Fruit fly (Drosophila melanogaster) whole organism, embryonic: ENCODE data around the gene CG7298.
A peak's percentile ranks its signal among the peaks of the same experiment; 100 is the strongest.

Experiments
- ATbp ChIP-seq: fragments of 200-800 bp; sonication (Bioruptor generic); optimal IDR thresholded peaks from 2 replicates; lab custom pipeline; 2017; ENCODE audit warnings: missing biosample characterization, mild to moderate bottlenecking, missing genetic modification characterization, missing genetic modification reagents
- CG1233 ChIP-seq: fragments of 200-800 bp; sonication (Bioruptor generic); optimal IDR thresholded peaks from 4 replicates; lab custom pipeline; 2018; ENCODE audit warnings: missing biosample characterization, mild to moderate bottlenecking, missing genetic modification characterization
- CG3726 ChIP-seq: fragments of 200-800 bp; sonication (Bioruptor generic); IDR thresholded peaks from 3 replicates; pipeline ENCODE4, ENCODE4 v1.3.6; 2022; ENCODE audit warnings: missing biosample characterization, missing genetic modification characterization
- CG4404 ChIP-seq: fragments of 200-800 bp; sonication (Bioruptor generic); IDR thresholded peaks from 2 replicates; pipeline ENCODE4 v1.3.6; 2022; ENCODE audit warnings: missing biosample characterization, missing genetic modification characterization
- CG9727 ChIP-seq: fragments of 200-800 bp; sonication (Bioruptor generic); optimal IDR thresholded peaks from 3 replicates; lab custom pipeline; 2017; ENCODE audit warnings: missing biosample characterization, mild to moderate bottlenecking, missing genetic modification characterization
- Dek ChIP-seq: fragments of 200-800 bp; sonication (Bioruptor generic); optimal IDR thresholded peaks from 3 replicates; lab custom pipeline; 2019; ENCODE audit warnings: missing biosample characterization, mild to moderate bottlenecking, missing genetic modification characterization, moderate library complexity
- Hr39 ChIP-seq: fragments of >200 bp; optimal IDR thresholded peaks from 2 replicates; lab custom pipeline; 2017
- Myb ChIP-seq: fragments of 200-800 bp; sonication (Bioruptor generic); optimal IDR thresholded peaks from 2 replicates; lab custom pipeline; 2016; ENCODE audit warnings: missing biosample characterization, missing genetic modification characterization
- dpn ChIP-seq, 2 experiments: fragments of 200-800 bp; sonication (Bioruptor generic); optimal IDR thresholded peaks; 3 replicates each; lab custom pipeline; 2016; ENCODE audit warnings: missing biosample characterization in 2 of 2, missing genetic modification characterization in 2 of 2
- gce ChIP-seq: fragments of 200-800 bp; sonication (Bioruptor generic); IDR thresholded peaks from 3 replicates; pipeline ENCODE4 v1.3.6; 2022; ENCODE audit warnings: missing biosample characterization, missing genetic modification characterization
- hth ChIP-seq: fragments of >200 bp; optimal IDR thresholded peaks from 2 replicates; lab custom pipeline; 2017; ENCODE audit warnings: inconsistent platforms
- sens-2 ChIP-seq: fragments of 200-800 bp; sonication (Bioruptor generic); IDR thresholded peaks from 2 replicates; pipeline ENCODE4 v1.3.6; 2022; ENCODE audit warnings: missing biosample characterization, missing genetic modification characterization
- sob ChIP-seq: fragments of 200-800 bp; sonication (Bioruptor generic); IDR thresholded peaks from 2 replicates; pipeline ENCODE4 v1.3.6; 2022; ENCODE audit warnings: missing biosample characterization, missing genetic modification characterization
- zfh2 ChIP-seq: fragments of 200-800 bp; sonication (Bioruptor generic); optimal IDR thresholded peaks from 2 replicates; lab custom pipeline; 2016; ENCODE audit warnings: missing biosample characterization, missing genetic modification characterization

dm6 chr3L:20185206-20185868 is 18.1 kb downstream of the CG7298 start:
- TF ChIP-seq hth (lab: Kevin White, UChicago) (no peak), sens-2 (no peak), Dek (tag; lab: Kevin White, UChicago) (peak; percentile 44), gce (GFP tag; lab: Robert Waterston, UW) (no peak), ATbp (GFP tag; lab: Kevin White, UChicago) (peak; percentile 29), Myb (peak; percentile 34), CG3726 (GFP tag; lab: Robert Waterston, UW) (no peak), CG4404 (GFP tag; lab: Robert Waterston, UW) (no peak), CG9727 (GFP tag; lab: Kevin White, UChicago) (peak; percentile 70), Hr39 (lab: Kevin White, UChicago) (no peak), sob (GFP tag; lab: Robert Waterston, UW) (peak; percentile 44; the same call in 1 of the 2 replicates), dpn (GFP tag; optimal IDR thresholded peaks at IDR 0.05; lab: Kevin White, UChicago) (peak; percentile 22 to 59), zfh2 (GFP tag; lab: Kevin White, UChicago) (peak; percentile 49), CG1233 (GFP tag; lab: Kevin White, UChicago) (no peak)
